Fruit fly (Drosophila melanogaster): ENCODE results near the gene Pus10.

The Pus10 gene

dm6 chr2L:155215-155712 lies at the start of gene Pus10 (continued):
- peak in 1 of 2 experiments; percentile 99 for TF ChIP-seq Pdp1 (GFP tag; optimal IDR thresholded peaks at IDR 0.05)
- TF ChIP-seq onecut (GFP tag; IDR thresholded peaks at IDR 0.05) = peak; percentile 14; the same call in 1 of the 2 replicates
- TF ChIP-seq PHDP (tag; optimal IDR thresholded peaks at IDR 0.05) = peak; percentile 2
- peak; percentile 1 for TF ChIP-seq Nf-YC (tag; optimal IDR thresholded peaks at IDR 0.05)
- no peak for TF ChIP-seq ham (GFP tag; IDR thresholded peaks at IDR 0.05)
- peak; percentile 65 for TF ChIP-seq CG8924 (tag; optimal IDR thresholded peaks at IDR 0.05)
- TF ChIP-seq Dip3 (GFP tag; optimal IDR thresholded peaks at IDR 0.05) = no peak
- no peak for TF ChIP-seq HmgZ (tag; optimal IDR thresholded peaks at IDR 0.05)
- peak; percentile 2 for TF ChIP-seq cg (GFP tag; optimal IDR thresholded peaks at IDR 0.05)
- peak; percentile 40 for TF ChIP-seq Sry-δ (GFP tag; optimal IDR thresholded peaks at IDR 0.05)
- no peak for TF ChIP-seq CG4328 (GFP tag; optimal IDR thresholded peaks at IDR 0.05)
- TF ChIP-seq Adf1 (GFP tag; IDR thresholded peaks at IDR 0.05) = no peak
- no peak for TF ChIP-seq grau (tag; optimal IDR thresholded peaks at IDR 0.05)
- TF ChIP-seq knrl (GFP tag; IDR thresholded peaks at IDR 0.05; ENCODE audit: partially characterized antibody) = no peak
- TF ChIP-seq CG9437 (GFP tag; optimal IDR thresholded peaks at IDR 0.05) = peak; percentile 16
- TF ChIP-seq chn (GFP tag; optimal IDR thresholded peaks at IDR 0.05) = peak; percentile 47
- peak; percentile 14 for TF ChIP-seq CG7987 (GFP tag; optimal IDR thresholded peaks at IDR 0.05)
- TF ChIP-seq CG3407 (GFP tag; optimal IDR thresholded peaks at IDR 0.05) = no peak
- peak; percentile 61 for TF ChIP-seq nerfin-1 (tag; optimal IDR thresholded peaks at IDR 0.05)
- TF ChIP-seq CG12769 (tag; optimal IDR thresholded peaks at IDR 0.05) = peak; percentile 4
- no peak for TF ChIP-seq CG1529 (GFP tag; optimal IDR thresholded peaks at IDR 0.05)
- TF ChIP-seq dm (GFP tag; optimal IDR thresholded peaks at IDR 0.05) = peak; percentile 82
- TF ChIP-seq ftz-f1 (GFP tag; optimal IDR thresholded peaks at IDR 0.05) = no peak
- no peak for TF ChIP-seq tap (tag; optimal IDR thresholded peaks at IDR 0.05)
- TF ChIP-seq Vsx1 (GFP tag; optimal IDR thresholded peaks at IDR 0.05) = peak; percentile 50
- peak in 1 of 2 experiments; percentile 0 for TF ChIP-seq dpn (GFP tag; optimal IDR thresholded peaks at IDR 0.05)
- TF ChIP-seq caup (GFP tag; optimal IDR thresholded peaks at IDR 0.05; ENCODE audit: severe bottlenecking) = peak; percentile 16
- peak; percentile 12 for TF ChIP-seq CG13296 (GFP tag; optimal IDR thresholded peaks at IDR 0.05)
- TF ChIP-seq CG2116 (GFP tag; optimal IDR thresholded peaks at IDR 0.05) = peak; percentile 39
- TF ChIP-seq CG12155 (GFP tag; optimal IDR thresholded peaks at IDR 0.05) = peak; percentile 8
- peak; percentile 2 for TF ChIP-seq CG12391 (tag; optimal IDR thresholded peaks at IDR 0.05)
- peak; percentile 20 for TF ChIP-seq Sin3A (optimal IDR thresholded peaks at IDR 0.05)
- TF ChIP-seq CG12104 (GFP tag; optimal IDR thresholded peaks at IDR 0.05) = no peak
- no peak for TF ChIP-seq jumu (GFP tag; optimal IDR thresholded peaks at IDR 0.05)
- no peak for TF ChIP-seq CG17802 (tag; optimal IDR thresholded peaks at IDR 0.05)
- no peak for TF ChIP-seq Antp (GFP tag; optimal IDR thresholded peaks at IDR 0.05)
- peak; percentile 54 for TF ChIP-seq CG15514 (GFP tag; optimal IDR thresholded peaks at IDR 0.05)
- TF ChIP-seq YL-1 (GFP tag; optimal IDR thresholded peaks at IDR 0.05) = peak; percentile 55
- TF ChIP-seq amos (GFP tag; IDR thresholded peaks at IDR 0.05; ENCODE audit: partially characterized antibody) = no peak
- no peak for TF ChIP-seq Xrp1 (GFP tag; IDR thresholded peaks at IDR 0.05)
- no peak for TF ChIP-seq CG12744 (GFP tag; optimal IDR thresholded peaks at IDR 0.05)
- TF ChIP-seq Max (GFP tag; optimal IDR thresholded peaks at IDR 0.05) = peak; percentile 27
- TF ChIP-seq bbx (GFP tag; IDR thresholded peaks at IDR 0.05; ENCODE audit: partially characterized antibody) = no peak
- peak; percentile 68 for TF ChIP-seq B-H2 (GFP tag; optimal IDR thresholded peaks at IDR 0.05)
- TF ChIP-seq fd96Cb (tag; optimal IDR thresholded peaks at IDR 0.05) = no peak
- TF ChIP-seq trem (tag; optimal IDR thresholded peaks at IDR 0.05) = peak; percentile 17
- no peak for TF ChIP-seq CG31224 (GFP tag; IDR thresholded peaks at IDR 0.05)
- TF ChIP-seq BEAF-32 (GFP tag; optimal IDR thresholded peaks at IDR 0.05) = peak; percentile 23
- TF ChIP-seq CG12659 (GFP tag; optimal IDR thresholded peaks at IDR 0.05) = peak; percentile 25
- TF ChIP-seq Myb (GFP tag; optimal IDR thresholded peaks at IDR 0.05) = peak; percentile 12

All from whole organism, embryonic.